Worm (Caenorhabditis elegans): Measurements from ENCODE around the gene srz-6.

The srz-6 gene

DNA sequence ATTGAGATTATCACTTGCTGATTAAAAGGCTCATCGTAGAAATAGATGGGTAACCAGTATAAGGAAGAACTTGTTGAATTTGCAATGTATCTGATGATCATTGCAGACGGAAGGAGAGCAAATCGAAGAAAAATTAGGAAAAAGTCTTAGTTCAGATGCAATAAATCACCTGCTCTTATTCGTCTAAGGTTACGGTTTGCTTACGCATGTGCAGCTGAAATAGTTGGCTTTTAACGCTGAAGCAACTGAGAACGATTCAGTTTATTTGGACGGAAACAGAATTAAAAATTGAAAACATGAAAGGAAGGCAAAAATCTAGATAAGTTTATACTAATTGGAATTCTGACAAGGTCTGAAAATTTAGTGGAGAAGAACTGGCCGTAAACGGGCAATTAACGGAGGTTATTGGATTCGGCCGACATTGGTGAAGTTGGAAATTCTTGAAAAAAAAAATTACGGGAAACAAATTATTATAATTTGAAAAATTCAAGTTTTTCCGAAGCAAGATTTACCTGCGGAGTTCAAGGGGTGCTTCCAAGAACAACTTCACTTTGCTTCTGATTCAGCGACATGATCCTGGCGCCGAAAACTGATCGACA is 39.2 kb upstream of the srz-6 start, which contains the start of the genes sre-35 and sre-33:
Gene sre-35 (minus strand): TSS at position 101 of the 599 bp plus-strand sequence.
Gene sre-33 (plus strand): TSS at position 549 of the 599 bp plus-strand sequence.
- TF ChIP-seq sea-2 (GFP tag; optimal IDR thresholded peaks at IDR 0.05) (no peak), egl-5 (tag; optimal IDR thresholded peaks at IDR 0.05) (no peak), ztf-11 (tag; optimal IDR thresholded peaks at IDR 0.05) (no peak)

DNA sequence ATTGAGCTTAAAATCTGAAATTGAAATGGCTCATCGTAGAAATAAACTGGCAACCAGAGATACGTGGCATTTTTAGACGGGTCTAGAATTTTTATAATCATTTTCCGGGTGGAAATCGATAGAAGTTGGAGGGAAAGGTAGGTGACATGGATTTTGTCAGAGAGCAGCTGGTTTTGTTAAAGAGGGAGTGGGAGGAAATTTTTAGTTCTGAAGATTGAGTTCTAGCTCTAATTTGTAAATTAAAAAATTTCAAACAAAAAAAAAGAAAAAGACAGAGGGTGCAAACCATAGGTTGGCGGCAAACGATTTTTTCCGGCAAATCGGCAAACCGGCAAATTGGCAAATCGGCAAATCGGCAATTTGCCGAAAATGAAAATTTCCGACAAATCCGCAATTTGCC is 35.4 kb upstream of the srz-6 start, which contains the start of gene sre-32:
Gene sre-32 (minus strand): TSS at position 101 of the 400 bp plus-strand sequence.
- TF ChIP-seq nfya-1 (tag; optimal IDR thresholded peaks at IDR 0.05; ENCODE audit: insufficient read depth) (no peak), aly-2 (tag; optimal IDR thresholded peaks at IDR 0.05) (no peak), jun-1 (tag; optimal IDR thresholded peaks at IDR 0.05) (no peak), nhr-237 (tag; optimal IDR thresholded peaks at IDR 0.05) (no peak), fkh-10 (GFP tag; optimal IDR thresholded peaks at IDR 0.05) (no peak), lin-15B (tag; optimal IDR thresholded peaks at IDR 0.05) (no peak), nhr-28 (tag; optimal IDR thresholded peaks at IDR 0.05) (no peak), tbx-2 (tag; optimal IDR thresholded peaks at IDR 0.05) (no peak), fos-1 (tag; optimal IDR thresholded peaks at IDR 0.05) (no peak), zag-1 (tag; optimal IDR thresholded peaks at IDR 0.05) (no peak)

DNA sequence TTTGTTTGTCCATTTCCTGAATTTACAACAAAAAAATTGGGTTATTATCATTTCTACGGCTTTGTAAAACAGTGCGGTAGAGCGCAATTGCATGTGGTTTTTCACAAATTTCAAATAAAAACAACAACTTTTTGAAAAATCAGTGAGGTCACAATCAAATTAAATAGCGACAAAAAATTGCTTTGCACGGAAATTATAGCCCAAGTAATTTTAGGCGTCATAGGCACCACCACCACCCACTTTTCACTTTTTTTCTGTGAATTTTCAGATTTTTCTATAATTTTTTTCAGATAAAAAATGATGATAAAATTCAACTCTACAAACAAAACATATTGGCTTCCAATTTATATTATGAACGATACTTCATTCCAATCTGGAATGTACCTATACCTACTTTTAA is 34.8 kb upstream of the srz-6 start, which contains the start of gene sre-38:
Gene sre-38 (plus strand): TSS at position 301 of the 400 bp plus-strand sequence.
- no peak for TF ChIP-seq elt-1 (tag; optimal IDR thresholded peaks at IDR 0.05)
- TF ChIP-seq ztf-4 (tag; optimal IDR thresholded peaks at IDR 0.05), result no peak
- no peak for TF ChIP-seq elt-3 (tag; optimal IDR thresholded peaks at IDR 0.05)
- no peak for TF ChIP-seq mml-1 (tag; optimal IDR thresholded peaks at IDR 0.05)
- TF ChIP-seq daf-12 (tag; optimal IDR thresholded peaks at IDR 0.05), result no peak
- TF ChIP-seq nhr-43 (tag; optimal IDR thresholded peaks at IDR 0.05; ENCODE audit: poor library complexity, severe bottlenecking), result no peak
- no peak for TF ChIP-seq tbx-2 (tag; optimal IDR thresholded peaks at IDR 0.05)
- no peak for TF ChIP-seq pqm-1 (tag; optimal IDR thresholded peaks at IDR 0.05)
- no peak for TF ChIP-seq nhr-25 (tag; optimal IDR thresholded peaks at IDR 0.05)
- TF ChIP-seq nhr-12 (tag; optimal IDR thresholded peaks at IDR 0.05), result no peak
- TF ChIP-seq elt-2 (tag; optimal IDR thresholded peaks at IDR 0.05), result no peak
- no peak for TF ChIP-seq ceh-82 (tag; optimal IDR thresholded peaks at IDR 0.05)
- TF ChIP-seq eor-1 (tag; optimal IDR thresholded peaks at IDR 0.05), result no peak
- no peak for TF ChIP-seq hmg-11 (tag; optimal IDR thresholded peaks at IDR 0.05)
- no peak for TF ChIP-seq jun-1 (tag; optimal IDR thresholded peaks at IDR 0.05)
- TF ChIP-seq fkh-10 (GFP tag; optimal IDR thresholded peaks at IDR 0.05), result no peak
- no peak for TF ChIP-seq mdl-1 (tag; optimal IDR thresholded peaks at IDR 0.05)

DNA sequence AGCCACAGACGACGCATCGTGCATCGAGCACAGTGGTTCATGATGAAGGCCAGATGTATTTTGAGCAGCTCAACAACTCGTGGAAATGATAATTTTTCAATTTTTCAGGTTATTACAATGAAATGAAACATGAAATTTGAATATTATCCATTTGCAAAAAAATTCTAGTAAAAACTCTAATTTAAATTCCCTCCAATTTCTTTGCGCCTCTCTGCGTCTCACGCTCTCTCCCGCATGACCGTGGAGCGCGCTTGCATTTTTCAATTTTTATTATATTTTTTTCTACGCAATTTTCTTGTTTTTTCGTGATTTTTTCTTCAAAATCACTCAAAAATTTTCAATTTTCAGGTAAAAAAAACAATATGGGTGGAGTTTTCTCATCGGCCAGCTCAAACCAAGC is 32.6 kb upstream of the srz-6 start, which contains the start of gene tag-281:
Gene tag-281 (plus strand): TSS at position 340 of the 400 bp plus-strand sequence.
- TF ChIP-seq unc-39 (tag; optimal IDR thresholded peaks at IDR 0.05) (no peak), nfya-1 (tag; optimal IDR thresholded peaks at IDR 0.05; ENCODE audit: insufficient read depth) (peak; percentile 90), nhr-11 (tag; optimal IDR thresholded peaks at IDR 0.05) (no peak), ceh-16 (tag; optimal IDR thresholded peaks at IDR 0.05) (no peak), nhr-12 (tag; optimal IDR thresholded peaks at IDR 0.05) (no peak), lsy-12 (tag; optimal IDR thresholded peaks at IDR 0.05) (no peak), nhr-28 (tag; optimal IDR thresholded peaks at IDR 0.05) (no peak), jun-1 (tag; optimal IDR thresholded peaks at IDR 0.05) (peak; percentile 52), mml-1 (tag; optimal IDR thresholded peaks at IDR 0.05) (no peak), nhr-237 (tag; optimal IDR thresholded peaks at IDR 0.05) (no peak), elt-2 (tag; optimal IDR thresholded peaks at IDR 0.05) (no peak), nhr-23 (tag; optimal IDR thresholded peaks at IDR 0.05) (peak; percentile 91), R02D3.7 (tag; optimal IDR thresholded peaks at IDR 0.05) (peak; percentile 72), daf-12 (tag; optimal IDR thresholded peaks at IDR 0.05) (no peak), pqm-1 (tag; optimal IDR thresholded peaks at IDR 0.05) (peak; percentile 53), ama-1 (optimal IDR thresholded peaks at IDR 0.05) (no peak), sea-2 (GFP tag; optimal IDR thresholded peaks at IDR 0.05) (no peak), snpc-4 (tag; optimal IDR thresholded peaks at IDR 0.05) (peak; percentile 69), unc-62 (GFP tag; optimal IDR thresholded peaks at IDR 0.05) (no peak), ztf-11 (tag; optimal IDR thresholded peaks at IDR 0.05) (no peak), mdl-1 (tag; optimal IDR thresholded peaks at IDR 0.05) (no peak), skn-1 (tag; optimal IDR thresholded peaks at IDR 0.05) (peak; percentile 52), tbx-2 (tag; optimal IDR thresholded peaks at IDR 0.05) (peak; percentile 6), lin-39 (tag; optimal IDR thresholded peaks at IDR 0.05) (peak; percentile 49), fos-1 (tag; optimal IDR thresholded peaks at IDR 0.05) (no peak), ceh-82 (tag; optimal IDR thresholded peaks at IDR 0.05) (peak; percentile 44), lin-15B (tag; optimal IDR thresholded peaks at IDR 0.05) (peak; percentile 92), hmg-11 (tag; optimal IDR thresholded peaks at IDR 0.05) (peak; percentile 22), zag-1 (tag; optimal IDR thresholded peaks at IDR 0.05) (no peak), nhr-76 (tag; optimal IDR thresholded peaks at IDR 0.05) (no peak), eor-1 (tag; optimal IDR thresholded peaks at IDR 0.05) (no peak), ceh-9 (tag; optimal IDR thresholded peaks at IDR 0.05) (no peak), egl-27 (tag; optimal IDR thresholded peaks at IDR 0.05) (no peak), aly-2 (tag; optimal IDR thresholded peaks at IDR 0.05) (no peak), nhr-43 (tag; optimal IDR thresholded peaks at IDR 0.05; ENCODE audit: poor library complexity, severe bottlenecking) (no peak), egl-5 (tag; optimal IDR thresholded peaks at IDR 0.05) (peak; percentile 52), ceh-28 (tag; optimal IDR thresholded peaks at IDR 0.05) (peak; percentile 52), elt-1 (tag; optimal IDR thresholded peaks at IDR 0.05) (no peak), pha-4 (tag; optimal IDR thresholded peaks at IDR 0.05) (peak; percentile 87), fkh-10 (GFP tag; optimal IDR thresholded peaks at IDR 0.05) (peak; percentile 33)
